Worm (Caenorhabditis elegans) whole organism, L4 larva: ENCODE measurements around the gene T03G6.7.

Experiments
- D1046.2 ChIP-seq: fragments of 200-800 bp; sonication (Bioruptor generic); IDR thresholded peaks from 2 replicates; pipeline ENCODE4 v1.3.6; 2022; ENCODE audit warnings: missing genetic modification characterization, missing compliant biosample characterization
- F37D6.2 ChIP-seq: sonication (generic microtip); optimal IDR thresholded peaks from 2 replicates; lab custom pipeline; 2016; ENCODE audit warnings: mild to moderate bottlenecking, missing genetic modification characterization, missing compliant biosample characterization
- F44E2.7 ChIP-seq: fragments of 200-800 bp; sonication (Bioruptor generic); IDR thresholded peaks from 2 replicates; pipeline ENCODE4 v2.1.2; 2022; ENCODE audit warnings: missing genetic modification characterization, missing compliant biosample characterization
- T20F7.1 ChIP-seq: fragments of 200-800 bp; sonication (Bioruptor generic); optimal IDR thresholded peaks from 2 replicates; lab custom pipeline; 2018; ENCODE audit warnings: mild to moderate bottlenecking, missing genetic modification characterization, missing compliant biosample characterization
- T26A8.4 ChIP-seq: fragments of 200-800 bp; sonication (Bioruptor generic); IDR thresholded peaks from 2 replicates; pipeline ENCODE4 v1.3.6; 2022; ENCODE audit warnings: missing genetic modification characterization, missing compliant biosample characterization
- Y48G9A.11 ChIP-seq: fragments of 200-800 bp; sonication (Bioruptor generic); IDR thresholded peaks from 2 replicates; pipeline ENCODE4 v1.3.6; 2022; ENCODE audit warnings: missing genetic modification reagents, missing genetic modification characterization, missing compliant biosample characterization
- Y5F2A.4 ChIP-seq: fragments of 200-800 bp; sonication (Bioruptor generic); optimal IDR thresholded peaks from 2 replicates; lab custom pipeline; 2018; ENCODE audit warnings: mild to moderate bottlenecking, missing genetic modification characterization, missing compliant biosample characterization
- Y75B8A.6 ChIP-seq: fragments of 200-800 bp; sonication (Bioruptor generic); IDR thresholded peaks from 2 replicates; pipeline ENCODE4 v1.3.6; 2022; ENCODE audit warnings: missing genetic modification reagents, missing genetic modification characterization, missing compliant biosample characterization
- ZK546.5 ChIP-seq, 2 experiments: sonication (generic microtip); optimal IDR thresholded peaks; 2 replicates each; lab custom pipeline; 2017; ENCODE audit warnings: missing biosample characterization in 2 of 2, missing genetic modification characterization in 2 of 2
- aha-1 ChIP-seq: fragments of 150-350 bp; peaks from one replicate; lab custom pipeline; 2014; ENCODE audit warnings: missing biosample characterization, missing genetic modification characterization
- aly-2 ChIP-seq: sonication (generic microtip); optimal IDR thresholded peaks from 2 replicates; lab custom pipeline; 2018; ENCODE audit warnings: missing biosample characterization, missing genetic modification characterization
- ama-1 ChIP-seq: fragments of 150-350 bp; optimal IDR thresholded peaks from 2 replicates; lab custom pipeline; 2014; ENCODE audit warnings: inconsistent platforms, mixed read lengths
- ceh-20 ChIP-seq: fragments of 200-800 bp; sonication (Bioruptor generic); IDR thresholded peaks from 2 replicates; pipeline ENCODE4 v1.3.6; 2022; ENCODE audit warnings: missing genetic modification reagents, missing genetic modification characterization, missing compliant biosample characterization
- ceh-62 ChIP-seq: sonication (generic microtip); optimal IDR thresholded peaks from 2 replicates; lab custom pipeline; 2017; ENCODE audit warnings: missing biosample characterization, missing genetic modification characterization
- cey-2 ChIP-seq: sonication (generic microtip); optimal IDR thresholded peaks from 3 replicates; lab custom pipeline; 2017; ENCODE audit warnings: missing genetic modification characterization, mild to moderate bottlenecking, missing compliant biosample characterization, antibody characterized with exemption, borderline replicate concordance; ENCODE audit not compliant: insufficient read depth
- ctbp-1 ChIP-seq: fragments of 200-800 bp; sonication (Bioruptor generic); IDR thresholded peaks from 2 replicates; pipeline ENCODE4 v1.3.6; 2022; ENCODE audit warnings: missing genetic modification reagents, missing genetic modification characterization, missing compliant biosample characterization
- daf-12 ChIP-seq: fragments of 150-350 bp; optimal IDR thresholded peaks from 2 replicates; lab custom pipeline; 2014; ENCODE audit warnings: missing biosample characterization, missing genetic modification reagents, missing genetic modification characterization
- daf-16 ChIP-seq, 3 experiments: sonication (generic microtip); optimal IDR thresholded peaks; 2 replicates each; lab custom pipeline; 2016 to 2017; ENCODE audit warnings: missing genetic modification characterization in 3 of 3, missing genetic modification reagents in 3 of 3, mild to moderate bottlenecking in 2 of 3, missing compliant biosample characterization in 2 of 3, missing biosample characterization in 1 of 3, moderate library complexity in 1 of 3
- dmd-6 ChIP-seq: fragments of 200-800 bp; sonication (Bioruptor generic); IDR thresholded peaks from 2 replicates; pipeline ENCODE4 v1.3.6; 2022; ENCODE audit warnings: missing genetic modification reagents, missing genetic modification characterization, missing compliant biosample characterization
- dmd-8 ChIP-seq: fragments of 200-800 bp; sonication (Bioruptor generic); IDR thresholded peaks from 2 replicates; pipeline ENCODE4 v1.3.6; 2022; ENCODE audit warnings: missing genetic modification characterization, missing compliant biosample characterization
- duxl-1 ChIP-seq: sonication (generic microtip); optimal IDR thresholded peaks from 2 replicates; lab custom pipeline; 2016; ENCODE audit warnings: mild to moderate bottlenecking, missing genetic modification characterization, moderate library complexity, missing compliant biosample characterization; ENCODE audit not compliant: poor library complexity
- egl-27 ChIP-seq: sonication (generic microtip); optimal IDR thresholded peaks from 3 replicates; lab custom pipeline; 2017; ENCODE audit warnings: missing biosample characterization, missing genetic modification reagents, missing genetic modification characterization
- fkh-10 ChIP-seq: fragments of 150-350 bp; optimal IDR thresholded peaks from 2 replicates; lab custom pipeline; 2014; ENCODE audit warnings: missing biosample characterization, missing genetic modification reagents, missing genetic modification characterization
- gei-8 ChIP-seq: fragments of 200-800 bp; sonication (Bioruptor generic); optimal IDR thresholded peaks from 2 replicates; lab custom pipeline; 2018; ENCODE audit warnings: mild to moderate bottlenecking, missing genetic modification characterization, missing compliant biosample characterization
- hlh-11 ChIP-seq: fragments of 200-800 bp; sonication (Bioruptor generic); optimal IDR thresholded peaks from 2 replicates; lab custom pipeline; 2018; ENCODE audit warnings: mild to moderate bottlenecking, missing genetic modification characterization, missing compliant biosample characterization
- hmg-1.1 ChIP-seq: fragments of 200-800 bp; sonication (Bioruptor generic); IDR thresholded peaks from 2 replicates; pipeline ENCODE4 v1.3.6; 2022; ENCODE audit warnings: missing genetic modification reagents, missing genetic modification characterization, missing compliant biosample characterization
- jun-1 ChIP-seq: fragments of 150-350 bp; optimal IDR thresholded peaks from 2 replicates; lab custom pipeline; 2014; ENCODE audit warnings: missing biosample characterization, missing genetic modification reagents, missing genetic modification characterization
- lim-7 ChIP-seq: fragments of 200-800 bp; sonication (Bioruptor generic); IDR thresholded peaks from 2 replicates; pipeline ENCODE4 v1.3.6; 2022; ENCODE audit warnings: missing genetic modification characterization, missing compliant biosample characterization
- lin-29 ChIP-seq: fragments of 200-800 bp; sonication (Bioruptor generic); IDR thresholded peaks from 2 replicates; pipeline ENCODE4 v1.3.6; 2022; ENCODE audit warnings: missing genetic modification reagents, missing genetic modification characterization, missing compliant biosample characterization
- lir-3 ChIP-seq: sonication (generic microtip); optimal IDR thresholded peaks from 2 replicates; lab custom pipeline; 2016; ENCODE audit warnings: mild to moderate bottlenecking, missing genetic modification characterization, missing compliant biosample characterization
- lsy-2 ChIP-seq, 2 experiments: fragments of 150-350 bp in 1 of 2; sonication (generic microtip) in 1 of 2; optimal IDR thresholded peaks; 2 replicates each; lab custom pipeline; 2014 to 2017; ENCODE audit warnings: missing biosample characterization in 2 of 2, missing genetic modification characterization in 2 of 2
- madf-5 ChIP-seq, 2 experiments: fragments of 200-800 bp; sonication (Bioruptor generic); IDR thresholded peaks; 2 replicates each; pipeline ENCODE4 v1.3.6; 2022; ENCODE audit warnings: missing compliant biosample characterization in 2 of 2, missing genetic modification characterization in 2 of 2
- mdl-1 ChIP-seq, 2 experiments: fragments of 150-350 bp in 1 of 2; sonication (generic microtip) in 1 of 2; optimal IDR thresholded peaks; 2 replicates each; lab custom pipeline; 2014 to 2017; ENCODE audit warnings: missing biosample characterization in 2 of 2, missing genetic modification characterization in 2 of 2
- nhr-11 ChIP-seq: fragments of 150-350 bp; optimal IDR thresholded peaks from 2 replicates; lab custom pipeline; 2014; ENCODE audit warnings: missing biosample characterization, missing genetic modification characterization
- nhr-111 ChIP-seq: fragments of 200-800 bp; sonication (Bioruptor generic); optimal IDR thresholded peaks from 2 replicates; lab custom pipeline; 2018; ENCODE audit warnings: mild to moderate bottlenecking, missing genetic modification characterization, missing compliant biosample characterization
- nhr-28 ChIP-seq: fragments of 150-350 bp; optimal IDR thresholded peaks from 2 replicates; lab custom pipeline; 2014; ENCODE audit warnings: missing biosample characterization, missing genetic modification characterization
- nhr-41 ChIP-seq: fragments of 200-800 bp; sonication (Bioruptor generic); IDR thresholded peaks from 2 replicates; pipeline ENCODE4 v1.3.6; 2022; ENCODE audit warnings: missing genetic modification reagents, missing genetic modification characterization, missing compliant biosample characterization
- nhr-48 ChIP-seq: sonication (generic microtip); optimal IDR thresholded peaks from 2 replicates; lab custom pipeline; 2016; ENCODE audit warnings: mild to moderate bottlenecking, missing genetic modification characterization, missing compliant biosample characterization
- pha-4 ChIP-seq, 2 experiments: fragments of 150-350 bp in 1 of 2; fragments of 200-800 bp in 1 of 2; sonication (Bioruptor generic) in 1 of 2; IDR thresholded peaks in 1 of 2; optimal IDR thresholded peaks in 1 of 2; 2 replicates each; pipeline versions ENCODE4 v1.3.6 to Lab custom; 2014 to 2022; ENCODE audit warnings: missing genetic modification characterization in 2 of 2, missing genetic modification reagents in 2 of 2, missing biosample characterization in 1 of 2, missing compliant biosample characterization in 1 of 2
- php-3 ChIP-seq: fragments of 200-800 bp; sonication (Bioruptor generic); IDR thresholded peaks from 2 replicates; pipeline ENCODE4 v1.3.6; 2022; ENCODE audit warnings: missing genetic modification reagents, missing genetic modification characterization, missing compliant biosample characterization
- rbr-2 ChIP-seq: sonication (generic microtip); optimal IDR thresholded peaks from 2 replicates; lab custom pipeline; 2016; ENCODE audit warnings: missing genotype, missing genetic modification characterization, missing compliant biosample characterization
- snpc-1.2 ChIP-seq: fragments of 200-800 bp; sonication (Bioruptor generic); IDR thresholded peaks from 2 replicates; pipeline ENCODE4 v1.3.6; 2022; ENCODE audit warnings: missing genetic modification reagents, missing genetic modification characterization, missing compliant biosample characterization
- snpc-4 ChIP-seq: fragments of 150-350 bp; optimal IDR thresholded peaks from 2 replicates; lab custom pipeline; 2014; ENCODE audit warnings: missing biosample characterization, missing genetic modification characterization
- spr-1 ChIP-seq: sonication (generic microtip); optimal IDR thresholded peaks from 2 replicates; lab custom pipeline; 2016; ENCODE audit warnings: mild to moderate bottlenecking, missing genetic modification characterization, missing compliant biosample characterization
- spr-3 ChIP-seq: fragments of 200-800 bp; sonication (Bioruptor generic); optimal IDR thresholded peaks from 2 replicates; lab custom pipeline; 2018; ENCODE audit warnings: mild to moderate bottlenecking, missing genetic modification characterization, missing compliant biosample characterization
- unc-130 ChIP-seq: sonication (generic microtip); optimal IDR thresholded peaks from 2 replicates; lab custom pipeline; 2016; ENCODE audit warnings: missing genetic modification reagents, missing genetic modification characterization, missing compliant biosample characterization
- unc-39 ChIP-seq: sonication (generic microtip); optimal IDR thresholded peaks from 2 replicates; lab custom pipeline; 2017; ENCODE audit warnings: missing biosample characterization, missing genetic modification characterization
- unc-62 ChIP-seq, 3 experiments: fragments of 150-350 bp in 1 of 3; sonication (generic microtip); optimal IDR thresholded peaks in 2 of 3; peaks in 1 of 3; 1 replicate in 1 of 3; 2 replicates in 2 of 3; lab custom pipeline; 2014 to 2017; ENCODE audit warnings: missing biosample characterization in 3 of 3, missing genetic modification characterization in 3 of 3, missing genetic modification reagents in 3 of 3, missing genotype in 1 of 3
- ztf-11 ChIP-seq: fragments of 150-350 bp; optimal IDR thresholded peaks from 2 replicates; lab custom pipeline; 2014; ENCODE audit warnings: missing biosample characterization, missing genetic modification characterization

Gene T03G6.7

ce11 chrX:2581828-2582589 is 11.8 kb upstream of the T03G6.7 start:
- TF ChIP-seq lir-3, result no peak
- no peak for TF ChIP-seq unc-130 (GFP tag; lab: Kevin White, UChicago)
- TF ChIP-seq Y5F2A.4 (GFP tag; lab: Kevin White, UChicago), result no peak
- TF ChIP-seq spr-3 (GFP tag; lab: Kevin White, UChicago), result no peak
- no peak for TF ChIP-seq snpc-1.2
- no peak for TF ChIP-seq ZK546.5 (tag; optimal IDR thresholded peaks at IDR 0.05; lab: Kevin White, UChicago)
- no peak for TF ChIP-seq Y48G9A.11 (GFP tag; lab: Robert Waterston, UW)
- TF ChIP-seq jun-1, result no peak
- TF ChIP-seq unc-39 (tag; lab: Kevin White, UChicago), result no peak
- TF ChIP-seq fkh-10, result no peak
- TF ChIP-seq D1046.2 (GFP tag; lab: Robert Waterston, UW), result no peak
- no peak for TF ChIP-seq dmd-6
- no peak for TF ChIP-seq ceh-20
- TF ChIP-seq daf-12 (tag; lab: Kevin White, UChicago), result no peak
- no peak for TF ChIP-seq ama-1 (lab: Kevin White, UChicago)
- peak; percentile 6 for TF ChIP-seq nhr-11
- TF ChIP-seq dmd-8 (GFP tag; lab: Robert Waterston, UW), result no peak
- no peak for TF ChIP-seq lsy-2 (tag; optimal IDR thresholded peaks at IDR 0.05; lab: Kevin White, UChicago)
- peak; percentile 90 for TF ChIP-seq aha-1 (tag; lab: Kevin White, UChicago)
- no peak for TF ChIP-seq spr-1 (tag; lab: Kevin White, UChicago)
- no peak for TF ChIP-seq T20F7.1 (GFP tag; lab: Kevin White, UChicago)
- no peak for TF ChIP-seq madf-5 (GFP tag; IDR thresholded peaks at IDR 0.05; lab: Robert Waterston, UW)
- no peak for TF ChIP-seq hlh-11 (tag; lab: Kevin White, UChicago)
- no peak for TF ChIP-seq cey-2 (tag; lab: Kevin White, UChicago)
- no peak for TF ChIP-seq rbr-2 (tag; lab: Kevin White, UChicago)
- no peak for TF ChIP-seq duxl-1 (tag; lab: Kevin White, UChicago)
- TF ChIP-seq F44E2.7 (GFP tag; lab: Robert Waterston, UW), result no peak
- TF ChIP-seq nhr-41, result no peak
- no peak for TF ChIP-seq egl-27 (tag; lab: Kevin White, UChicago)
- TF ChIP-seq snpc-4 (tag; lab: Kevin White, UChicago), result no peak
- TF ChIP-seq unc-62 (GFP tag; optimal IDR thresholded peaks at IDR 0.05 in 1 of 2; lab: Kevin White, UChicago), result peak in 1 of 2 experiments; percentile 92
- TF ChIP-seq unc-62 (tag; optimal IDR thresholded peaks at IDR 0.05; lab: Kevin White, UChicago), result no peak
- TF ChIP-seq F37D6.2 (tag; lab: Kevin White, UChicago), result no peak
- no peak for TF ChIP-seq Y75B8A.6 (GFP tag; lab: Robert Waterston, UW)
- no peak for TF ChIP-seq ceh-62
- no peak for TF ChIP-seq lim-7 (GFP tag; lab: Robert Waterston, UW)
- TF ChIP-seq nhr-111, result no peak
- no peak for TF ChIP-seq mdl-1 (tag; optimal IDR thresholded peaks at IDR 0.05; lab: Kevin White, UChicago)
- TF ChIP-seq T26A8.4, result no peak
- TF ChIP-seq gei-8 (GFP tag; lab: Kevin White, UChicago), result no peak
- TF ChIP-seq ctbp-1 (GFP tag; lab: Robert Waterston, UW), result no peak
- 0 out of 2 replicates have a peak, but pooled peaks have one; percentile 29 for TF ChIP-seq hmg-1.1
- no peak for TF ChIP-seq ztf-11 (tag; lab: Kevin White, UChicago)
- no peak for TF ChIP-seq aly-2 (tag; lab: Kevin White, UChicago)
- no peak for TF ChIP-seq php-3 (GFP tag; lab: Robert Waterston, UW)
- no peak for TF ChIP-seq daf-16 (GFP tag; optimal IDR thresholded peaks at IDR 0.05; lab: Kevin White, UChicago)
- no peak for TF ChIP-seq daf-16 (tag; optimal IDR thresholded peaks at IDR 0.05; lab: Kevin White, UChicago)
- TF ChIP-seq pha-4 (GFP tag; IDR thresholded peaks at IDR 0.05; lab: Robert Waterston, UW), result no peak
- TF ChIP-seq pha-4 (tag; optimal IDR thresholded peaks at IDR 0.05; lab: Kevin White, UChicago), result no peak
- no peak for TF ChIP-seq nhr-48 (tag; lab: Kevin White, UChicago)
- TF ChIP-seq nhr-28, result peak; percentile 9
- TF ChIP-seq lin-29 (GFP tag; lab: Robert Waterston, UW), result no peak
